Worm (Caenorhabditis elegans) whole organism, L1 larva: ENCODE data around the gene ZK1240.5.

Experiments used
- ceh-82 ChIP-seq, 3 experiments: fragments of 150-350 bp in 1 of 3; sonication (generic microtip) in 2 of 3; optimal IDR thresholded peaks; 2 replicates each; lab custom pipeline; 2014 to 2017; ENCODE audit warnings: missing biosample characterization in 3 of 3, missing genetic modification characterization in 3 of 3
- efl-3 ChIP-seq: fragments of 200-800 bp; sonication (Bioruptor generic); optimal IDR thresholded peaks from 2 replicates; lab custom pipeline; 2018; ENCODE audit warnings: mild to moderate bottlenecking, missing genetic modification characterization, missing compliant biosample characterization
- nhr-77 ChIP-seq: fragments of 150-350 bp; optimal IDR thresholded peaks from 2 replicates; lab custom pipeline; 2014; ENCODE audit warnings: missing biosample characterization, missing genetic modification characterization
- rnt-1 ChIP-seq: sonication (generic microtip); optimal IDR thresholded peaks from 2 replicates; lab custom pipeline; 2016; ENCODE audit warnings: mild to moderate bottlenecking, missing genetic modification characterization, moderate library complexity, missing compliant biosample characterization
- skn-1 ChIP-seq: fragments of 150-350 bp; optimal IDR thresholded peaks from 2 replicates; lab custom pipeline; 2014; ENCODE audit warnings: missing biosample characterization, missing genetic modification characterization
- tbx-2 ChIP-seq: sonication (generic microtip); optimal IDR thresholded peaks from 2 replicates; lab custom pipeline; 2016; ENCODE audit warnings: missing genetic modification characterization, missing compliant biosample characterization
- unc-62 ChIP-seq: fragments of 150-350 bp; optimal IDR thresholded peaks from 2 replicates; lab custom pipeline; 2014; ENCODE audit warnings: missing biosample characterization, missing genetic modification reagents, missing genetic modification characterization
- unc-86 ChIP-seq: sonication (generic microtip); optimal IDR thresholded peaks from 2 replicates; lab custom pipeline; 2016; ENCODE audit warnings: missing genetic modification characterization, missing compliant biosample characterization
- zag-1 ChIP-seq: fragments of 150-350 bp; optimal IDR thresholded peaks from 2 replicates; lab custom pipeline; 2014; ENCODE audit warnings: missing biosample characterization, missing genetic modification characterization

ce11 chrII:2279263-2279662 is 38.5 kb downstream of the ZK1240.5 start, which contains the start of gene K09F6.6:
- TF ChIP-seq tbx-2 (tag; lab: Kevin White, UChicago): no peak
- TF ChIP-seq unc-62 (GFP tag; lab: Kevin White, UChicago): no peak
- no peak for TF ChIP-seq zag-1 (tag; lab: Kevin White, UChicago)
- TF ChIP-seq skn-1 (tag; lab: Kevin White, UChicago): no peak
- TF ChIP-seq ceh-82 (tag; optimal IDR thresholded peaks at IDR 0.05; lab: Kevin White, UChicago): no peak
- no peak for TF ChIP-seq nhr-77 (tag; lab: Kevin White, UChicago)
- no peak for TF ChIP-seq rnt-1 (tag; lab: Kevin White, UChicago)
- no peak for TF ChIP-seq efl-3 (GFP tag; lab: Kevin White, UChicago)
- TF ChIP-seq unc-86 (tag; lab: Kevin White, UChicago): no peak
